Fruit fly (Drosophila melanogaster) whole organism, embryonic: ENCODE results near the gene Neurochondrin.

Source experiments
- Adf1 ChIP-seq: fragments of 200-800 bp; sonication (Bioruptor generic); IDR thresholded peaks from 2 replicates; pipeline ENCODE4 v1.3.6; 2022; ENCODE audit warnings: missing biosample characterization, missing genetic modification characterization
- Aef1 ChIP-seq: fragments of 200-800 bp; sonication (Bioruptor generic); IDR thresholded peaks from 3 replicates; pipeline ENCODE4 v1.3.6; 2022; ENCODE audit warnings: missing biosample characterization, missing genetic modification characterization
- BEAF-32 ChIP-seq: fragments of 200-800 bp; sonication (Bioruptor generic); optimal IDR thresholded peaks from 3 replicates; lab custom pipeline; 2017; ENCODE audit warnings: missing biosample characterization, missing genetic modification characterization, mild to moderate bottlenecking, moderate library complexity, missing genetic modification reagents
- CG10321 ChIP-seq: fragments of 200-800 bp; sonication (Bioruptor generic); IDR thresholded peaks from 2 replicates; pipeline ENCODE4 v1.3.6; 2022; ENCODE audit warnings: missing biosample characterization, missing genetic modification characterization
- CG11504 ChIP-seq: fragments of 200-800 bp; sonication (Bioruptor generic); optimal IDR thresholded peaks from 3 replicates; lab custom pipeline; 2019; ENCODE audit warnings: missing biosample characterization, mild to moderate bottlenecking, missing genetic modification characterization, moderate library complexity
- CG11723 ChIP-seq: fragments of 200-800 bp; sonication (Bioruptor generic); optimal IDR thresholded peaks from 2 replicates; lab custom pipeline; 2017; ENCODE audit warnings: missing biosample characterization, mild to moderate bottlenecking, missing genetic modification characterization
- CG12391 ChIP-seq: fragments of 200-800 bp; sonication (Bioruptor generic); optimal IDR thresholded peaks from 3 replicates; lab custom pipeline; 2018; ENCODE audit warnings: missing biosample characterization, mild to moderate bottlenecking, missing genetic modification characterization, moderate library complexity
- CG15514 ChIP-seq: fragments of 200-800 bp; sonication (Bioruptor generic); optimal IDR thresholded peaks from 3 replicates; lab custom pipeline; 2017; ENCODE audit warnings: missing biosample characterization, missing genetic modification characterization, mild to moderate bottlenecking, moderate library complexity, missing genetic modification reagents
- CG18764 ChIP-seq: fragments of 200-800 bp; sonication (Bioruptor generic); optimal IDR thresholded peaks from 3 replicates; lab custom pipeline; 2016; ENCODE audit warnings: missing biosample characterization, missing genetic modification characterization
- CG34376 ChIP-seq: fragments of 200-800 bp; sonication (Bioruptor generic); optimal IDR thresholded peaks from 2 replicates; lab custom pipeline; 2018; ENCODE audit warnings: missing biosample characterization, mild to moderate bottlenecking, missing genetic modification characterization
- CG3847 ChIP-seq: fragments of 200-800 bp; sonication (Bioruptor generic); IDR thresholded peaks from 2 replicates; pipeline ENCODE4 v1.3.6; 2022; ENCODE audit warnings: missing biosample characterization, missing genetic modification characterization
- CG4360 ChIP-seq: fragments of 200-800 bp; sonication (Bioruptor generic); IDR thresholded peaks from 2 replicates; pipeline ENCODE4 v1.3.6; 2022; ENCODE audit warnings: missing biosample characterization, missing genetic modification characterization
- CG4617 ChIP-seq: fragments of 200-800 bp; sonication (Bioruptor generic); optimal IDR thresholded peaks from 3 replicates; lab custom pipeline; 2016; ENCODE audit warnings: missing biosample characterization, missing genetic modification characterization, borderline replicate concordance
- CG4707 ChIP-seq: fragments of 200-800 bp; sonication (Bioruptor generic); optimal IDR thresholded peaks from 2 replicates; lab custom pipeline; 2018; ENCODE audit warnings: missing biosample characterization, mild to moderate bottlenecking, missing genetic modification characterization, moderate library complexity
- CG5953 ChIP-seq: fragments of 200-800 bp; sonication (Bioruptor generic); IDR thresholded peaks from 2 replicates; pipeline ENCODE4 v1.3.6; 2022; ENCODE audit warnings: missing biosample characterization, missing genetic modification characterization
- CG7963 ChIP-seq: fragments of 200-800 bp; sonication (Bioruptor generic); IDR thresholded peaks from 3 replicates; pipeline ENCODE4 v1.3.6; 2022; ENCODE audit warnings: missing biosample characterization, missing genetic modification characterization; ENCODE audit not compliant: partially characterized antibody
- Camta ChIP-seq: fragments of 200-800 bp; sonication (Bioruptor generic); optimal IDR thresholded peaks from 2 replicates; lab custom pipeline; 2016; ENCODE audit warnings: missing biosample characterization, missing genetic modification characterization
- Elba2 ChIP-seq: fragments of 200-800 bp; sonication (Bioruptor generic); optimal IDR thresholded peaks from 3 replicates; lab custom pipeline; 2016; ENCODE audit warnings: missing biosample characterization, missing genetic modification characterization
- HLH3B ChIP-seq: fragments of 200-800 bp; sonication (Bioruptor generic); IDR thresholded peaks from 2 replicates; pipeline ENCODE4 v1.3.6; 2022; ENCODE audit warnings: missing biosample characterization, missing genetic modification characterization
- HLH54F ChIP-seq: fragments of 200-800 bp; sonication (Bioruptor generic); optimal IDR thresholded peaks from 3 replicates; lab custom pipeline; 2016; ENCODE audit warnings: missing biosample characterization, missing genetic modification characterization
- HmgD ChIP-seq: fragments of 200-800 bp; sonication (Bioruptor generic); optimal IDR thresholded peaks from 3 replicates; lab custom pipeline; 2016; ENCODE audit warnings: missing biosample characterization, missing genetic modification characterization
- Hmr ChIP-seq: fragments of 200-800 bp; sonication (Bioruptor generic); optimal IDR thresholded peaks from 3 replicates; lab custom pipeline; 2017; ENCODE audit warnings: mild to moderate bottlenecking, missing biosample characterization, missing genetic modification reagents, missing genetic modification characterization
- MESR4 ChIP-seq: fragments of 200-800 bp; sonication (Bioruptor generic); optimal IDR thresholded peaks from 2 replicates; lab custom pipeline; 2018; ENCODE audit warnings: missing biosample characterization, mild to moderate bottlenecking, missing genetic modification characterization, moderate library complexity
- Ptx1 ChIP-seq: fragments of 200-800 bp; sonication (Bioruptor generic); IDR thresholded peaks from 2 replicates; pipeline ENCODE4 v1.3.6; 2022; ENCODE audit warnings: missing biosample characterization, missing genetic modification characterization
- Sry-β ChIP-seq: fragments of 200-800 bp; sonication (Bioruptor generic); optimal IDR thresholded peaks from 2 replicates; lab custom pipeline; 2018; ENCODE audit warnings: missing biosample characterization, mild to moderate bottlenecking, missing genetic modification characterization, moderate library complexity
- amos ChIP-seq: fragments of 200-800 bp; sonication (Bioruptor generic); IDR thresholded peaks from 2 replicates; pipeline ENCODE4 v1.3.6; 2022; ENCODE audit warnings: missing biosample characterization, missing genetic modification characterization; ENCODE audit not compliant: partially characterized antibody
- bigmax ChIP-seq: fragments of 200-800 bp; sonication (Bioruptor generic); optimal IDR thresholded peaks from 2 replicates; lab custom pipeline; 2018; ENCODE audit warnings: missing biosample characterization, mild to moderate bottlenecking, missing genetic modification characterization
- br ChIP-seq: fragments of >200 bp; optimal IDR thresholded peaks from 2 replicates; lab custom pipeline; 2017
- crc ChIP-seq: fragments of 200-800 bp; sonication (Bioruptor generic); optimal IDR thresholded peaks from 2 replicates; lab custom pipeline; 2016; ENCODE audit warnings: missing biosample characterization, missing genetic modification characterization
- da ChIP-seq: fragments of 200-800 bp; sonication (Bioruptor generic); optimal IDR thresholded peaks from 2 replicates; lab custom pipeline; 2016; ENCODE audit warnings: missing biosample characterization, missing genetic modification characterization
- dmrt11E ChIP-seq: fragments of 200-800 bp; sonication (Bioruptor generic); optimal IDR thresholded peaks from 3 replicates; lab custom pipeline; 2018; ENCODE audit warnings: missing biosample characterization, mild to moderate bottlenecking, missing genetic modification characterization, moderate library complexity
- esg ChIP-seq: fragments of 200-800 bp; sonication (Bioruptor generic); conservative IDR thresholded peaks from 2 replicates; pipeline ENCODE4 v1.3.6; 2022; ENCODE audit warnings: missing biosample characterization, missing genetic modification characterization
- gce ChIP-seq: fragments of 200-800 bp; sonication (Bioruptor generic); IDR thresholded peaks from 3 replicates; pipeline ENCODE4 v1.3.6; 2022; ENCODE audit warnings: missing biosample characterization, missing genetic modification characterization
- grn ChIP-seq: fragments of 200-800 bp; sonication (Bioruptor generic); optimal IDR thresholded peaks from 3 replicates; lab custom pipeline; 2017; ENCODE audit warnings: missing biosample characterization, missing genetic modification characterization
- her ChIP-seq: fragments of 200-800 bp; sonication (Bioruptor generic); optimal IDR thresholded peaks from 2 replicates; lab custom pipeline; 2016; ENCODE audit warnings: missing biosample characterization, missing genetic modification characterization
- inv ChIP-seq: fragments of 200-800 bp; sonication (Bioruptor generic); IDR thresholded peaks from 2 replicates; pipeline ENCODE4 v1.3.6; 2022; ENCODE audit warnings: missing biosample characterization, missing genetic modification characterization; ENCODE audit not compliant: partially characterized antibody
- jigr1 ChIP-seq: fragments of 200-800 bp; sonication (Bioruptor generic); IDR thresholded peaks from 3 replicates; pipeline ENCODE4 v1.3.6; 2022; ENCODE audit warnings: missing biosample characterization, missing genetic modification characterization
- knrl ChIP-seq: fragments of 200-800 bp; sonication (Bioruptor generic); IDR thresholded peaks from 3 replicates; pipeline ENCODE4 v1.3.6; 2022; ENCODE audit warnings: missing biosample characterization, missing genetic modification characterization; ENCODE audit not compliant: partially characterized antibody
- nerfin-2 ChIP-seq: fragments of 200-800 bp; sonication (Bioruptor generic); IDR thresholded peaks from 2 replicates; pipeline ENCODE4 v1.3.6; 2022; ENCODE audit warnings: missing biosample characterization, missing genetic modification characterization; ENCODE audit not compliant: partially characterized antibody
- pzg ChIP-seq: fragments of 200-800 bp; sonication (Bioruptor generic); optimal IDR thresholded peaks from 3 replicates; lab custom pipeline; 2018; ENCODE audit warnings: missing biosample characterization, mild to moderate bottlenecking, missing genetic modification characterization, moderate library complexity
- rib ChIP-seq: fragments of 200-800 bp; sonication (Bioruptor generic); IDR thresholded peaks from 2 replicates; pipeline ENCODE4 v1.3.6; 2022; ENCODE audit warnings: missing biosample characterization, missing genetic modification characterization
- row ChIP-seq: fragments of 200-800 bp; sonication (Bioruptor generic); IDR thresholded peaks from 3 replicates; pipeline ENCODE4 v1.3.6; 2022; ENCODE audit warnings: missing biosample characterization, missing genetic modification characterization
- sd ChIP-seq: fragments of 200-800 bp; sonication (Bioruptor generic); optimal IDR thresholded peaks from 3 replicates; lab custom pipeline; 2018; ENCODE audit warnings: missing biosample characterization, mild to moderate bottlenecking, missing genetic modification characterization, moderate library complexity
- sens ChIP-seq: fragments of 200-800 bp; sonication (Bioruptor generic); peaks from one replicate; lab custom pipeline; 2016; ENCODE audit warnings: missing biosample characterization, missing genetic modification characterization
- stwl ChIP-seq: fragments of 200-800 bp; sonication (Bioruptor generic); optimal IDR thresholded peaks from 3 replicates; lab custom pipeline; 2018; ENCODE audit warnings: missing biosample characterization, mild to moderate bottlenecking, missing genetic modification characterization, moderate library complexity
- vnd ChIP-seq: fragments of 200-800 bp; sonication (Bioruptor generic); IDR thresholded peaks from 3 replicates; pipeline ENCODE4 v1.3.6; 2022; ENCODE audit warnings: missing biosample characterization, missing genetic modification characterization; ENCODE audit not compliant: partially characterized antibody

The Neurochondrin gene

dm6 chr3R:6456140-6457054, 11.8 kb upstream of the Neurochondrin start, which contains the start of gene CG9727 (continued):
- TF ChIP-seq amos (peak; percentile 16; the same call in 1 of the 2 replicates), pzg (peak; percentile 47), grn (GFP tag; lab: Kevin White, UChicago) (peak; percentile 85), Sry-β (GFP tag; lab: Kevin White, UChicago) (peak; percentile 76), CG4617 (GFP tag; lab: Kevin White, UChicago) (peak; percentile 78), CG11723 (GFP tag; lab: Kevin White, UChicago) (no peak), br (lab: Kevin White, UChicago) (no peak), Hmr (no peak), Ptx1 (GFP tag; lab: Robert Waterston, UW) (no peak), nerfin-2 (0 out of 2 replicates have a peak, but pooled peaks have one; percentile 21), Adf1 (GFP tag; lab: Robert Waterston, UW) (no peak; the same call in 1 of the 2 replicates), Elba2 (GFP tag; lab: Kevin White, UChicago) (no peak), CG5953 (no peak), bigmax (GFP tag; lab: Kevin White, UChicago) (no peak), da (GFP tag; lab: Kevin White, UChicago) (no peak), CG18764 (GFP tag; lab: Kevin White, UChicago) (no peak), crc (GFP tag; lab: Kevin White, UChicago) (no peak), stwl (tag; lab: Kevin White, UChicago) (peak; percentile 24), CG12391 (tag; lab: Kevin White, UChicago) (no peak), CG11504 (tag; lab: Kevin White, UChicago) (no peak), CG4707 (no peak), her (GFP tag; lab: Kevin White, UChicago) (no peak), HLH3B (GFP tag; lab: Robert Waterston, UW) (no peak), BEAF-32 (GFP tag; lab: Kevin White, UChicago) (peak; percentile 21), MESR4 (peak; percentile 94), CG15514 (GFP tag; lab: Kevin White, UChicago) (peak; percentile 97), sens (GFP tag; lab: Kevin White, UChicago) (peak; percentile 65), CG4360 (no peak), Aef1 (GFP tag; lab: Robert Waterston, UW) (no peak), dmrt11E (tag; lab: Kevin White, UChicago) (no peak), sd (tag; lab: Kevin White, UChicago) (no peak), inv (GFP tag; lab: Robert Waterston, UW) (no peak), vnd (GFP tag; lab: Robert Waterston, UW) (0 out of 3 replicates have a peak, but pooled peaks have one; percentile 21), HmgD (GFP tag; lab: Kevin White, UChicago) (no peak), HLH54F (no peak), CG7963 (GFP tag; lab: Robert Waterston, UW) (no peak), rib (GFP tag; lab: Robert Waterston, UW) (no peak), jigr1 (GFP tag; lab: Robert Waterston, UW) (no peak), row (GFP tag; lab: Robert Waterston, UW) (peak; percentile 52), CG34376 (GFP tag; lab: Kevin White, UChicago) (peak; percentile 32), CG3847 (GFP tag; lab: Robert Waterston, UW) (peak; percentile 31; the same call in 1 of the 2 replicates), Camta (GFP tag; lab: Kevin White, UChicago) (no peak), gce (GFP tag; lab: Robert Waterston, UW) (no peak), CG10321 (no peak), esg (GFP tag; lab: Robert Waterston, UW) (no peak), knrl (GFP tag; lab: Robert Waterston, UW) (peak; percentile 25; the same call in 1 of the 3 replicates)
